Fruit fly (Drosophila melanogaster) whole organism, embryonic: ENCODE data around the gene Syx18.

Experiments used
- BtbVII ChIP-seq: fragments of 200-800 bp; sonication (Bioruptor generic); optimal IDR thresholded peaks from 3 replicates; lab custom pipeline; 2017; ENCODE audit warnings: missing biosample characterization, mild to moderate bottlenecking, missing genetic modification characterization
- CG12299 ChIP-seq: fragments of 200-800 bp; sonication (Bioruptor generic); optimal IDR thresholded peaks from 2 replicates; lab custom pipeline; 2018; ENCODE audit warnings: missing biosample characterization, mild to moderate bottlenecking, missing genetic modification characterization
- CG12391 ChIP-seq: fragments of 200-800 bp; sonication (Bioruptor generic); optimal IDR thresholded peaks from 3 replicates; lab custom pipeline; 2018; ENCODE audit warnings: missing biosample characterization, mild to moderate bottlenecking, missing genetic modification characterization, moderate library complexity
- CG1603 ChIP-seq: fragments of 200-800 bp; sonication (Bioruptor generic); optimal IDR thresholded peaks from 2 replicates; lab custom pipeline; 2019; ENCODE audit warnings: missing biosample characterization, mild to moderate bottlenecking, missing genetic modification characterization, moderate library complexity
- CG2199 ChIP-seq: fragments of 200-800 bp; sonication (Bioruptor generic); IDR thresholded peaks from 3 replicates; pipeline ENCODE4 v1.3.6; 2022; ENCODE audit warnings: missing biosample characterization, missing genetic modification characterization
- CG43689 ChIP-seq: fragments of 200-800 bp; sonication (Bioruptor generic); IDR thresholded peaks from 2 replicates; pipeline ENCODE4 v1.3.6; 2022; ENCODE audit warnings: missing biosample characterization, missing genetic modification characterization
- CG6765 ChIP-seq: fragments of 200-800 bp; sonication (Bioruptor generic); optimal IDR thresholded peaks from 3 replicates; lab custom pipeline; 2017; ENCODE audit warnings: missing biosample characterization, mild to moderate bottlenecking, missing genetic modification characterization
- CG6791 ChIP-seq: fragments of 200-800 bp; sonication (Bioruptor generic); IDR thresholded peaks from 3 replicates; pipeline ENCODE4 v1.3.6; 2022; ENCODE audit warnings: missing biosample characterization, missing genetic modification characterization; ENCODE audit not compliant: partially characterized antibody
- CG6854 ChIP-seq: fragments of 200-800 bp; sonication (Bioruptor generic); optimal IDR thresholded peaks from 3 replicates; lab custom pipeline; 2017; ENCODE audit warnings: missing biosample characterization, mild to moderate bottlenecking, missing genetic modification characterization
- CG7372 ChIP-seq: fragments of 200-800 bp; sonication (Bioruptor generic); IDR thresholded peaks from 2 replicates; pipeline ENCODE4 v1.3.6; 2022; ENCODE audit warnings: missing biosample characterization, missing genetic modification characterization
- CG7928 ChIP-seq: fragments of 200-800 bp; sonication (Bioruptor generic); optimal IDR thresholded peaks from 2 replicates; lab custom pipeline; 2017; ENCODE audit warnings: missing biosample characterization, mild to moderate bottlenecking, missing genetic modification characterization
- CG7963 ChIP-seq: fragments of 200-800 bp; sonication (Bioruptor generic); IDR thresholded peaks from 3 replicates; pipeline ENCODE4 v1.3.6; 2022; ENCODE audit warnings: missing biosample characterization, missing genetic modification characterization; ENCODE audit not compliant: partially characterized antibody
- CG9932 ChIP-seq: fragments of 200-800 bp; sonication (Bioruptor generic); IDR thresholded peaks from 2 replicates; pipeline ENCODE4 v1.3.6; 2022; ENCODE audit warnings: missing biosample characterization, missing genetic modification characterization
- D ChIP-seq, 2 experiments: fragments of 200-800 bp in 1 of 2; fragments of >200 bp in 1 of 2; sonication (Bioruptor generic) in 1 of 2; optimal IDR thresholded peaks; 2 replicates in 1 of 2; 3 replicates in 1 of 2; lab custom pipeline; 2017; ENCODE audit warnings: mild to moderate bottlenecking in 1 of 2, missing biosample characterization in 1 of 2, missing genetic modification characterization in 1 of 2, missing genetic modification reagents in 1 of 2
- D19B ChIP-seq: fragments of 200-800 bp; sonication (Bioruptor generic); optimal IDR thresholded peaks from 2 replicates; lab custom pipeline; 2017; ENCODE audit warnings: missing biosample characterization, mild to moderate bottlenecking, missing genetic modification characterization
- Dek ChIP-seq: fragments of 200-800 bp; sonication (Bioruptor generic); optimal IDR thresholded peaks from 3 replicates; lab custom pipeline; 2019; ENCODE audit warnings: missing biosample characterization, mild to moderate bottlenecking, missing genetic modification characterization, moderate library complexity
- Dfd ChIP-seq, 2 experiments: fragments of >200 bp; optimal IDR thresholded peaks; 2 replicates each; lab custom pipeline; 2017; ENCODE audit warnings: missing biosample characterization in 2 of 2, missing genetic modification characterization in 2 of 2
- HLH4C ChIP-seq: fragments of 200-800 bp; sonication (Bioruptor generic); IDR thresholded peaks from 3 replicates; pipeline ENCODE4 v1.3.6; 2022; ENCODE audit warnings: missing biosample characterization, missing genetic modification characterization; ENCODE audit not compliant: partially characterized antibody
- HmgZ ChIP-seq: fragments of 200-800 bp; sonication (Bioruptor generic); optimal IDR thresholded peaks from 2 replicates; lab custom pipeline; 2018; ENCODE audit warnings: missing biosample characterization, mild to moderate bottlenecking, missing genetic modification characterization
- Jarid2 ChIP-seq: fragments of 200-800 bp; sonication (Bioruptor generic); optimal IDR thresholded peaks from 3 replicates; lab custom pipeline; 2017; ENCODE audit warnings: mild to moderate bottlenecking, missing biosample characterization, missing genetic modification reagents, missing genetic modification characterization
- NC2α ChIP-seq: fragments of 200-800 bp; sonication (Bioruptor generic); optimal IDR thresholded peaks from 2 replicates; lab custom pipeline; 2016; ENCODE audit warnings: missing biosample characterization, missing genetic modification characterization
- Nf-YC ChIP-seq: fragments of 200-800 bp; optimal IDR thresholded peaks from 3 replicates; lab custom pipeline; 2019; ENCODE audit warnings: missing biosample characterization, mild to moderate bottlenecking, missing genetic modification characterization, moderate library complexity
- Side ChIP-seq: fragments of 200-800 bp; sonication (Bioruptor generic); optimal IDR thresholded peaks from 2 replicates; lab custom pipeline; 2016; ENCODE audit warnings: missing biosample characterization, missing genetic modification characterization
- Vsx1 ChIP-seq: fragments of 200-800 bp; sonication (Bioruptor generic); optimal IDR thresholded peaks from 2 replicates; lab custom pipeline; 2017; ENCODE audit warnings: missing biosample characterization, mild to moderate bottlenecking, missing genetic modification characterization, missing genetic modification reagents
- bsh ChIP-seq, 2 experiments: fragments of 200-800 bp; sonication (Bioruptor generic); optimal IDR thresholded peaks; 2 replicates each; lab custom pipeline; 2017 to 2018; ENCODE audit warnings: mild to moderate bottlenecking in 2 of 2, missing biosample characterization in 2 of 2, missing genetic modification characterization in 2 of 2, moderate library complexity in 1 of 2
- ci ChIP-seq: fragments of 200-800 bp; sonication (Bioruptor generic); IDR thresholded peaks from 3 replicates; pipeline ENCODE4 v1.3.6; 2022; ENCODE audit warnings: missing biosample characterization, missing genetic modification characterization
- cwo ChIP-seq: fragments of 200-800 bp; sonication (Bioruptor generic); optimal IDR thresholded peaks from 3 replicates; lab custom pipeline; 2017; ENCODE audit warnings: missing biosample characterization, missing genetic modification characterization, mild to moderate bottlenecking, moderate library complexity, missing genetic modification reagents
- danr ChIP-seq: fragments of 200-800 bp; sonication (Bioruptor generic); IDR thresholded peaks from 2 replicates; pipeline ENCODE4 v1.3.6; 2022; ENCODE audit warnings: missing biosample characterization, missing genetic modification characterization
- dmrt99B ChIP-seq: fragments of 200-800 bp; sonication (Bioruptor generic); optimal IDR thresholded peaks from 2 replicates; lab custom pipeline; 2018; ENCODE audit warnings: missing biosample characterization, mild to moderate bottlenecking, missing genetic modification characterization, moderate library complexity
- esg ChIP-seq: fragments of 200-800 bp; sonication (Bioruptor generic); conservative IDR thresholded peaks from 2 replicates; pipeline ENCODE4 v1.3.6; 2022; ENCODE audit warnings: missing biosample characterization, missing genetic modification characterization
- fru ChIP-seq: fragments of >200 bp; optimal IDR thresholded peaks from 2 replicates; lab custom pipeline; 2017
- ind ChIP-seq: fragments of 200-800 bp; sonication (Bioruptor generic); optimal IDR thresholded peaks from 3 replicates; lab custom pipeline; 2016; ENCODE audit warnings: missing biosample characterization, missing genetic modification characterization
- inv ChIP-seq: fragments of 200-800 bp; sonication (Bioruptor generic); IDR thresholded peaks from 2 replicates; pipeline ENCODE4 v1.3.6; 2022; ENCODE audit warnings: missing biosample characterization, missing genetic modification characterization; ENCODE audit not compliant: partially characterized antibody
- mam ChIP-seq: fragments of 200-800 bp; sonication (Bioruptor generic); optimal IDR thresholded peaks from 3 replicates; lab custom pipeline; 2016; ENCODE audit warnings: missing biosample characterization, missing genetic modification characterization
- nerfin-2 ChIP-seq: fragments of 200-800 bp; sonication (Bioruptor generic); IDR thresholded peaks from 2 replicates; pipeline ENCODE4 v1.3.6; 2022; ENCODE audit warnings: missing biosample characterization, missing genetic modification characterization; ENCODE audit not compliant: partially characterized antibody
- ranshi ChIP-seq: fragments of 200-800 bp; sonication (Bioruptor generic); IDR thresholded peaks from 2 replicates; pipeline ENCODE4 v1.3.6; 2022; ENCODE audit warnings: missing biosample characterization, missing genetic modification characterization
- sens ChIP-seq: fragments of 200-800 bp; sonication (Bioruptor generic); peaks from one replicate; lab custom pipeline; 2016; ENCODE audit warnings: missing biosample characterization, missing genetic modification characterization
- slbo ChIP-seq: fragments of 200-800 bp; sonication (Bioruptor generic); IDR thresholded peaks from 2 replicates; pipeline ENCODE4 v1.3.6; 2022; ENCODE audit warnings: missing biosample characterization, missing genetic modification characterization
- stwl ChIP-seq: fragments of 200-800 bp; sonication (Bioruptor generic); optimal IDR thresholded peaks from 3 replicates; lab custom pipeline; 2018; ENCODE audit warnings: missing biosample characterization, mild to moderate bottlenecking, missing genetic modification characterization, moderate library complexity
- toy ChIP-seq: fragments of 200-800 bp; sonication (Bioruptor generic); IDR thresholded peaks from 2 replicates; pipeline ENCODE4 v1.3.6; 2022; ENCODE audit warnings: missing biosample characterization, missing genetic modification characterization
- twi ChIP-seq: fragments of 200-800 bp; optimal IDR thresholded peaks from 2 replicates; lab custom pipeline; 2019; ENCODE audit warnings: missing biosample characterization, mild to moderate bottlenecking, missing genetic modification characterization, moderate library complexity
- unc-4 ChIP-seq: fragments of 200-800 bp; sonication (Bioruptor generic); IDR thresholded peaks from 2 replicates; pipeline ENCODE4 v1.3.6; 2022; ENCODE audit warnings: missing biosample characterization, missing genetic modification characterization; ENCODE audit not compliant: partially characterized antibody
- vfl ChIP-seq: fragments of 200-800 bp; sonication (Bioruptor generic); optimal IDR thresholded peaks from 2 replicates; lab custom pipeline; 2016; ENCODE audit warnings: missing biosample characterization, missing genetic modification characterization
- wek ChIP-seq: fragments of 200-800 bp; sonication (Bioruptor generic); optimal IDR thresholded peaks from 3 replicates; lab custom pipeline; 2018; ENCODE audit warnings: missing biosample characterization, mild to moderate bottlenecking, missing genetic modification characterization, moderate library complexity
- zfh2 ChIP-seq: fragments of 200-800 bp; sonication (Bioruptor generic); optimal IDR thresholded peaks from 2 replicates; lab custom pipeline; 2016; ENCODE audit warnings: missing biosample characterization, missing genetic modification characterization

Syx18 gene

DNA sequence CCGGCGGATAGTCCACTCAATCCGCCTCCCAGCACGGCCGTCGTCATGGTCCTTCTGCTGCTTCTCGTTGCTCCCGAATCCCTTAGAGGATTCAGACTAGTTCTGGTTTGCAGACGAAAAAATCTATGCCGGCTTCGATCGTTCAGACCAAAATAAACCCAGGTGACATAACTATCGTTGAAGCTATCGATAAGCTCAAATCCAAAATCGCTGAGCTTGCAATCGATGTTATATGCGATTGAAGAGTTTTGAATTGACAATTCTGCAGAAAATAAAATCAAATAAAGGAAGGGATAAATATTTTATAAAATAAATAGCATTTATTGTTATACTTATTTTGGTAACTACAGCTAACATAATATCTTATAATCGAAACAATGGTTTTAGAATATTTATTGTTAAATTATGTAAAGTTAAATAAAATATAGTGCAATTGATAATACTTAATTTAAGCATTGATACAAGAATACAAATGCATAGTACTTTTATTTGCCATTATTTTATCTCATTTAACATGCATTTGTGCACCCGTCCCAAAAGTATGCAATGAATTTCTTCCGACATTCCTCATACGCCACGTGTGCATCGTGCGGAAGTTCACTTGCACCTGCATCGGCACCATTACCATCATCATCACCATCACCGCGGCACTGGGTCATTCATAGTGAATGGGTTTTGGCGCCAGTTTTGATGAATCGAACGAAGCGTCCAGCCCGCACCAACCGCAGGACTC lies 36.5 kb upstream of the Syx18 start, which contains the start of gene Ppox (continued):
- TF ChIP-seq Dek (tag; lab: Kevin White, UChicago) (peak; percentile 14), unc-4 (GFP tag; lab: Robert Waterston, UW) (peak; percentile 94), CG12391 (peak; percentile 8), HLH4C (GFP tag; lab: Robert Waterston, UW) (peak; percentile 92), ranshi (GFP tag; lab: Robert Waterston, UW) (no peak), CG9932 (GFP tag; lab: Robert Waterston, UW) (peak; percentile 26; the same call in 1 of the 2 replicates), nerfin-2 (GFP tag; lab: Robert Waterston, UW) (peak; percentile 92), bsh (GFP tag; optimal IDR thresholded peaks at IDR 0.05; lab: Kevin White, UChicago) (peak in 1 of 2 experiments; percentile 5), inv (GFP tag; lab: Robert Waterston, UW) (peak; percentile 89)
- TF ChIP-seq, all 482 proteins: peak for 57

DNA sequence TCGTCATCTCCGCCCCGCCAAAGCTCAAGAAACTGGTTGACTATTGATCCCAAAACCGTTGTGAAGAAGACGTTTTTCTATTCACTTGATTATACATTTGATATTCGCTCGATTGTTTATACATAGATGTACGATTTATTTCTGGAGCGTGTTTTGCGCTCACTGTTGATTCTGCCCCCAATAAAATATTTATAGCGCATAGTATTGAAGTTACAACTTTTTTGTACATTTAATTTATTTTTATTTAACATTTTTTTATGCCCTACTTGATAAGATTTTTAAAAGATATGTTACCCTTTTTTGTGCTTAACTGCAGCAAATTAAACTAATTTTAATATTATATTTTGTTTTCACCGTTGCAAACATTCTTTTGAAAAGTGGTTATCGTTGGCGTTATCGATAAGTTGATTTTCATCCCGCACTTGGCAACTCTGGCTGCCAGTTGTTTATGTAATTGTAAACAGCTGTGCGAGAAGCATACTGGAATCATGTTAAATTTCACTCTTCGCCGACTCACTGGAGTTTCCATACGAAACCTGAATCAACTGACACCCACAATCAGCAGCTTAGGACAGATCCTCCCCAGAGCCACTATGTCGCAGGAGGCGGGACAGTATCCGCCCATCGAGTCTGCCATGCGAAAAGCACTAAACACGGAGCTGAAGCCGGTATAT lies 33.9 kb upstream of the Syx18 start, which contains the start of gene CG31126:
TSS of gene CG31126 (plus strand) at position 449 of the 674 bp plus-strand sequence.
- TF ChIP-seq inv (GFP tag; lab: Robert Waterston, UW) (no peak), fru (no peak), CG2199 (GFP tag; lab: Robert Waterston, UW) (no peak), BtbVII (no peak), toy (GFP tag; lab: Robert Waterston, UW) (no peak), HmgZ (tag; lab: Kevin White, UChicago) (peak; percentile 35), CG7963 (GFP tag; lab: Robert Waterston, UW) (0 out of 3 replicates have a peak, but pooled peaks have one; percentile 47), sens (GFP tag; lab: Kevin White, UChicago) (no peak), CG7372 (no peak), mam (GFP tag; lab: Kevin White, UChicago) (no peak), Dfd (GFP tag; optimal IDR thresholded peaks at IDR 0.05; lab: Kevin White, UChicago) (no peak), CG7928 (GFP tag; lab: Kevin White, UChicago) (no peak), CG1603 (tag; lab: Kevin White, UChicago) (no peak), NC2α (no peak), zfh2 (GFP tag; lab: Kevin White, UChicago) (no peak), CG12299 (no peak), Vsx1 (GFP tag; lab: Kevin White, UChicago) (no peak), danr (GFP tag; lab: Robert Waterston, UW) (no peak), D (optimal IDR thresholded peaks at IDR 0.05; lab: Kevin White, UChicago) (no peak), D (GFP tag; optimal IDR thresholded peaks at IDR 0.05; lab: Kevin White, UChicago) (no peak), D19B (no peak), CG43689 (GFP tag; lab: Robert Waterston, UW) (no peak), slbo (GFP tag; lab: Robert Waterston, UW) (no peak), Nf-YC (tag; lab: Kevin White, UChicago) (no peak), twi (tag; lab: Kevin White, UChicago) (no peak), ind (no peak), CG6791 (GFP tag; lab: Robert Waterston, UW) (peak; percentile 33; the same call in 1 of the 3 replicates), Side (no peak), CG6765 (no peak), CG12391 (no peak), Jarid2 (GFP tag; lab: Kevin White, UChicago) (no peak), stwl (peak; percentile 94), wek (GFP tag; lab: Kevin White, UChicago) (no peak), dmrt99B (tag; lab: Kevin White, UChicago) (no peak), esg (GFP tag; lab: Robert Waterston, UW) (no peak), CG6854 (GFP tag; lab: Kevin White, UChicago) (no peak), ci (GFP tag; lab: Robert Waterston, UW) (no peak), ranshi (GFP tag; lab: Robert Waterston, UW) (no peak), vfl (GFP tag; lab: Kevin White, UChicago) (no peak), cwo (GFP tag; lab: Kevin White, UChicago) (no peak)
